Fruit fly (Drosophila melanogaster) whole organism, embryonic: ENCODE data around the gene tho2.

Experiments used
- Adf1 ChIP-seq: fragments of 200-800 bp; sonication (Bioruptor generic); IDR thresholded peaks from 2 replicates; pipeline ENCODE4 v1.3.6; 2022; ENCODE audit warnings: missing biosample characterization, missing genetic modification characterization
- Bdp1 ChIP-seq: fragments of 200-800 bp; sonication (Bioruptor generic); optimal IDR thresholded peaks from 3 replicates; lab custom pipeline; 2016; ENCODE audit warnings: missing biosample characterization, missing genetic modification characterization
- CG10209 ChIP-seq: fragments of 200-800 bp; sonication (Bioruptor generic); optimal IDR thresholded peaks from 3 replicates; lab custom pipeline; 2017; ENCODE audit warnings: missing biosample characterization, mild to moderate bottlenecking, missing genetic modification characterization, missing genetic modification reagents
- CG10267 ChIP-seq: fragments of 200-800 bp; sonication (Bioruptor generic); optimal IDR thresholded peaks from 2 replicates; lab custom pipeline; 2018; ENCODE audit warnings: missing biosample characterization, mild to moderate bottlenecking, missing genetic modification characterization, moderate library complexity
- CG10959 ChIP-seq: fragments of 200-800 bp; sonication (Bioruptor generic); IDR thresholded peaks from 2 replicates; pipeline ENCODE4 v1.3.6; 2022; ENCODE audit warnings: missing biosample characterization, missing genetic modification characterization
- CG11695 ChIP-seq: fragments of 200-800 bp; sonication (Bioruptor generic); IDR thresholded peaks from 3 replicates; pipeline ENCODE4 v1.3.6; 2022; ENCODE audit warnings: missing biosample characterization, missing genetic modification characterization
- CG12391 ChIP-seq: fragments of 200-800 bp; sonication (Bioruptor generic); optimal IDR thresholded peaks from 3 replicates; lab custom pipeline; 2018; ENCODE audit warnings: missing biosample characterization, mild to moderate bottlenecking, missing genetic modification characterization, moderate library complexity
- CG12659 ChIP-seq: fragments of 200-800 bp; sonication (Bioruptor generic); optimal IDR thresholded peaks from 3 replicates; lab custom pipeline; 2017; ENCODE audit warnings: mild to moderate bottlenecking, missing biosample characterization, missing genetic modification reagents, missing genetic modification characterization
- CG12942 ChIP-seq: fragments of 200-800 bp; sonication (Bioruptor generic); optimal IDR thresholded peaks from 3 replicates; lab custom pipeline; 2016; ENCODE audit warnings: missing biosample characterization, missing genetic modification characterization
- CG13894 ChIP-seq: fragments of 200-800 bp; sonication (Bioruptor generic); optimal IDR thresholded peaks from 3 replicates; lab custom pipeline; 2018; ENCODE audit warnings: missing biosample characterization, mild to moderate bottlenecking, missing genetic modification characterization, moderate library complexity
- CG14710 ChIP-seq: fragments of 200-800 bp; sonication (Bioruptor generic); optimal IDR thresholded peaks from 3 replicates; lab custom pipeline; 2019; ENCODE audit warnings: missing biosample characterization, mild to moderate bottlenecking, missing genetic modification characterization, moderate library complexity
- CG14860 ChIP-seq: fragments of 200-800 bp; sonication (Bioruptor generic); IDR thresholded peaks from 3 replicates; pipeline ENCODE4 v1.3.6; 2022; ENCODE audit warnings: missing biosample characterization, missing genetic modification characterization; ENCODE audit not compliant: partially characterized antibody
- CG1603 ChIP-seq: fragments of 200-800 bp; sonication (Bioruptor generic); optimal IDR thresholded peaks from 2 replicates; lab custom pipeline; 2019; ENCODE audit warnings: missing biosample characterization, mild to moderate bottlenecking, missing genetic modification characterization, moderate library complexity
- CG16863 ChIP-seq: fragments of 200-800 bp; sonication (Bioruptor generic); optimal IDR thresholded peaks from 3 replicates; lab custom pipeline; 2016; ENCODE audit warnings: missing biosample characterization, missing genetic modification characterization
- CG17802 ChIP-seq: fragments of 200-800 bp; sonication (Bioruptor generic); optimal IDR thresholded peaks from 2 replicates; lab custom pipeline; 2018; ENCODE audit warnings: missing biosample characterization, mild to moderate bottlenecking, missing genetic modification characterization, moderate library complexity
- CG18476 ChIP-seq: fragments of 200-800 bp; sonication (Bioruptor generic); optimal IDR thresholded peaks from 2 replicates; lab custom pipeline; 2016; ENCODE audit warnings: missing biosample characterization, mild to moderate bottlenecking, missing genetic modification characterization
- CG30403 ChIP-seq: fragments of 200-800 bp; sonication (Bioruptor generic); optimal IDR thresholded peaks from 3 replicates; lab custom pipeline; 2016; ENCODE audit warnings: missing biosample characterization, missing genetic modification characterization
- CG32772 ChIP-seq: fragments of 200-800 bp; sonication (Bioruptor generic); IDR thresholded peaks from 2 replicates; pipeline ENCODE4 v1.3.6; 2022; ENCODE audit warnings: missing biosample characterization, missing genetic modification characterization
- CG4617 ChIP-seq: fragments of 200-800 bp; sonication (Bioruptor generic); optimal IDR thresholded peaks from 3 replicates; lab custom pipeline; 2016; ENCODE audit warnings: missing biosample characterization, missing genetic modification characterization, borderline replicate concordance
- CG7963 ChIP-seq: fragments of 200-800 bp; sonication (Bioruptor generic); IDR thresholded peaks from 3 replicates; pipeline ENCODE4 v1.3.6; 2022; ENCODE audit warnings: missing biosample characterization, missing genetic modification characterization; ENCODE audit not compliant: partially characterized antibody
- CG9727 ChIP-seq: fragments of 200-800 bp; sonication (Bioruptor generic); optimal IDR thresholded peaks from 3 replicates; lab custom pipeline; 2017; ENCODE audit warnings: missing biosample characterization, mild to moderate bottlenecking, missing genetic modification characterization
- Dref ChIP-seq: fragments of 200-800 bp; sonication (Bioruptor generic); IDR thresholded peaks from 2 replicates; pipeline ENCODE4 v1.3.6; 2022; ENCODE audit warnings: missing biosample characterization, missing genetic modification characterization
- Elba2 ChIP-seq: fragments of 200-800 bp; sonication (Bioruptor generic); optimal IDR thresholded peaks from 3 replicates; lab custom pipeline; 2016; ENCODE audit warnings: missing biosample characterization, missing genetic modification characterization
- Gsc ChIP-seq: fragments of 200-800 bp; sonication (Bioruptor generic); IDR thresholded peaks from 2 replicates; pipeline ENCODE4 v1.3.6; 2022; ENCODE audit warnings: missing biosample characterization, missing genetic modification characterization
- HHEX ChIP-seq: fragments of 200-800 bp; sonication (Bioruptor generic); optimal IDR thresholded peaks from 3 replicates; lab custom pipeline; 2017; ENCODE audit warnings: missing biosample characterization, mild to moderate bottlenecking, missing genetic modification characterization, missing genetic modification reagents
- Kr ChIP-seq: fragments of 200-800 bp; sonication (Bioruptor generic); optimal IDR thresholded peaks from 2 replicates; lab custom pipeline; 2017; ENCODE audit warnings: missing biosample characterization, mild to moderate bottlenecking, missing genetic modification characterization
- Mad ChIP-seq: fragments of 200-800 bp; sonication (Bioruptor generic); optimal IDR thresholded peaks from 2 replicates; lab custom pipeline; 2016; ENCODE audit warnings: missing biosample characterization, missing genetic modification characterization
- Ravus ChIP-seq: fragments of 200-800 bp; sonication (Bioruptor generic); IDR thresholded peaks from 2 replicates; pipeline ENCODE4 v1.3.6; 2022; ENCODE audit warnings: missing biosample characterization, missing genetic modification characterization
- Rfx ChIP-seq: fragments of 200-800 bp; sonication (Bioruptor generic); IDR thresholded peaks from 2 replicates; pipeline ENCODE4 v1.3.6; 2022; ENCODE audit warnings: missing biosample characterization, missing genetic modification characterization
- Ssrp ChIP-seq: fragments of 200-800 bp; sonication (Bioruptor generic); optimal IDR thresholded peaks from 2 replicates; lab custom pipeline; 2018; ENCODE audit warnings: missing biosample characterization, mild to moderate bottlenecking, missing genetic modification characterization, moderate library complexity
- aop ChIP-seq: fragments of 200-800 bp; sonication (Bioruptor generic); IDR thresholded peaks from 2 replicates; pipeline ENCODE4 v1.3.6; 2022; ENCODE audit warnings: missing biosample characterization, missing genetic modification characterization
- ase ChIP-seq: fragments of 200-800 bp; sonication (Bioruptor generic); IDR thresholded peaks from 3 replicates; pipeline ENCODE4 v1.3.6; 2022; ENCODE audit warnings: missing biosample characterization, missing genetic modification characterization
- bsh ChIP-seq, 2 experiments: fragments of 200-800 bp; sonication (Bioruptor generic); optimal IDR thresholded peaks; 2 replicates each; lab custom pipeline; 2017 to 2018; ENCODE audit warnings: mild to moderate bottlenecking in 2 of 2, missing biosample characterization in 2 of 2, missing genetic modification characterization in 2 of 2, moderate library complexity in 1 of 2
- dmrt11E ChIP-seq: fragments of 200-800 bp; sonication (Bioruptor generic); optimal IDR thresholded peaks from 3 replicates; lab custom pipeline; 2018; ENCODE audit warnings: missing biosample characterization, mild to moderate bottlenecking, missing genetic modification characterization, moderate library complexity
- eyg ChIP-seq: fragments of 200-800 bp; sonication (Bioruptor generic); optimal IDR thresholded peaks from 3 replicates; lab custom pipeline; 2016; ENCODE audit warnings: missing biosample characterization, missing genetic modification characterization
- fd96Cb ChIP-seq: fragments of 200-800 bp; sonication (Bioruptor generic); optimal IDR thresholded peaks from 2 replicates; lab custom pipeline; 2018; ENCODE audit warnings: missing biosample characterization, mild to moderate bottlenecking, missing genetic modification characterization, moderate library complexity
- gce ChIP-seq: fragments of 200-800 bp; sonication (Bioruptor generic); IDR thresholded peaks from 3 replicates; pipeline ENCODE4 v1.3.6; 2022; ENCODE audit warnings: missing biosample characterization, missing genetic modification characterization
- jumu ChIP-seq: fragments of 200-800 bp; sonication (Bioruptor generic); optimal IDR thresholded peaks from 3 replicates; lab custom pipeline; 2016; ENCODE audit warnings: missing biosample characterization, missing genetic modification characterization
- lola ChIP-seq, 3 experiments: fragments of >200 bp in 2 of 3; fragments of 200-800 bp in 1 of 3; sonication (Bioruptor generic) in 1 of 3; optimal IDR thresholded peaks; 2 replicates each; lab custom pipeline; 2017 to 2019; ENCODE audit warnings: missing biosample characterization in 3 of 3, missing genetic modification characterization in 3 of 3, mild to moderate bottlenecking in 1 of 3, moderate library complexity in 1 of 3
- lov ChIP-seq, 2 experiments: fragments of 200-800 bp in 1 of 2; fragments of >200 bp in 1 of 2; sonication (Bioruptor generic) in 1 of 2; IDR thresholded peaks in 1 of 2; optimal IDR thresholded peaks in 1 of 2; 2 replicates in 1 of 2; 3 replicates in 1 of 2; pipeline versions ENCODE4 v1.3.6 to Lab custom; 2017 to 2022; ENCODE audit warnings: missing biosample characterization in 1 of 2, missing genetic modification characterization in 1 of 2
- mam ChIP-seq: fragments of 200-800 bp; sonication (Bioruptor generic); optimal IDR thresholded peaks from 3 replicates; lab custom pipeline; 2016; ENCODE audit warnings: missing biosample characterization, missing genetic modification characterization
- onecut ChIP-seq: fragments of 200-800 bp; sonication (Bioruptor generic); IDR thresholded peaks from 2 replicates; pipeline ENCODE4 v1.3.6; 2022; ENCODE audit warnings: missing biosample characterization, missing genetic modification characterization
- p53 ChIP-seq: fragments of 200-800 bp; sonication (Bioruptor generic); optimal IDR thresholded peaks from 2 replicates; lab custom pipeline; 2016; ENCODE audit warnings: missing biosample characterization, missing genetic modification characterization
- pan ChIP-seq, 4 experiments: fragments of >200 bp in 3 of 4; fragments of 200-800 bp in 1 of 4; sonication (Bioruptor generic) in 1 of 4; optimal IDR thresholded peaks in 3 of 4; IDR thresholded peaks in 1 of 4; 2 replicates each; pipeline versions ENCODE4 v1.3.6 to Lab custom; 2017 to 2022; ENCODE audit warnings: missing biosample characterization in 2 of 4, missing genetic modification characterization in 2 of 4, mixed read lengths in 1 of 4
- salm ChIP-seq: fragments of 200-800 bp; sonication (Bioruptor generic); optimal IDR thresholded peaks from 2 replicates; lab custom pipeline; 2018; ENCODE audit warnings: missing biosample characterization, mild to moderate bottlenecking, missing genetic modification characterization
- slbo ChIP-seq: fragments of 200-800 bp; sonication (Bioruptor generic); IDR thresholded peaks from 2 replicates; pipeline ENCODE4 v1.3.6; 2022; ENCODE audit warnings: missing biosample characterization, missing genetic modification characterization
- tx ChIP-seq: fragments of 200-800 bp; sonication (Bioruptor generic); optimal IDR thresholded peaks from 2 replicates; lab custom pipeline; 2016; ENCODE audit warnings: missing biosample characterization, missing genetic modification characterization
- usp ChIP-seq: fragments of >200 bp; optimal IDR thresholded peaks from 2 replicates; lab custom pipeline; 2017; ENCODE audit warnings: missing biosample characterization, missing genetic modification characterization

The tho2 gene

dm6 chr2L:2182735-2183340 is 37.9 kb upstream of the tho2 start (continued):
- peak; percentile 92 for TF ChIP-seq CG1603 (tag; lab: Kevin White, UChicago)
- TF ChIP-seq HHEX (GFP tag; lab: Kevin White, UChicago), result no peak
- peak; percentile 49; the same call in 1 of the 2 replicates for TF ChIP-seq CG32772 (GFP tag; lab: Robert Waterston, UW)
- peak; percentile 65 for TF ChIP-seq aop (GFP tag; lab: Robert Waterston, UW)
- TF ChIP-seq Rfx, result no peak
- peak; percentile 31 for TF ChIP-seq CG4617 (GFP tag; lab: Kevin White, UChicago)
- peak; percentile 40 for TF ChIP-seq Bdp1 (GFP tag; lab: Kevin White, UChicago)
- peak; percentile 12 for TF ChIP-seq CG18476 (GFP tag; lab: Kevin White, UChicago)
- TF ChIP-seq Elba2 (GFP tag; lab: Kevin White, UChicago), result peak; percentile 56
- TF ChIP-seq CG12391 (tag; lab: Kevin White, UChicago), result peak; percentile 77
- TF ChIP-seq bsh (GFP tag; optimal IDR thresholded peaks at IDR 0.05; lab: Kevin White, UChicago), result peak; percentile 68 to 90
- peak; percentile 61 for TF ChIP-seq Ssrp (tag; lab: Kevin White, UChicago)
- no peak for TF ChIP-seq gce (GFP tag; lab: Robert Waterston, UW)
- TF ChIP-seq tx, result peak; percentile 37
- peak in 1 of 3 experiments; percentile 92 for TF ChIP-seq lola (GFP tag; optimal IDR thresholded peaks at IDR 0.05; lab: Kevin White, UChicago)
- no peak for TF ChIP-seq CG14860 (GFP tag; lab: Robert Waterston, UW)
- TF ChIP-seq Ravus (GFP tag; lab: Robert Waterston, UW), result no peak
- TF ChIP-seq salm, result no peak
- no peak for TF ChIP-seq mam (GFP tag; lab: Kevin White, UChicago)
- TF ChIP-seq jumu, result peak; percentile 75
- TF ChIP-seq CG10267 (tag; lab: Kevin White, UChicago), result peak; percentile 83
- TF ChIP-seq Dref, result no peak
- peak; percentile 21 for TF ChIP-seq CG30403 (GFP tag; lab: Kevin White, UChicago)
- no peak for TF ChIP-seq CG12659 (GFP tag; lab: Kevin White, UChicago)
- peak; percentile 59 for TF ChIP-seq CG16863 (GFP tag; lab: Kevin White, UChicago)
- TF ChIP-seq fd96Cb (tag; lab: Kevin White, UChicago), result peak; percentile 71
- peak; percentile 63 for TF ChIP-seq onecut (GFP tag; lab: Robert Waterston, UW)
- peak; percentile 97 for TF ChIP-seq dmrt11E (tag; lab: Kevin White, UChicago)
- no peak for TF ChIP-seq eyg
- peak; percentile 92 for TF ChIP-seq CG9727 (GFP tag; lab: Kevin White, UChicago)
- TF ChIP-seq CG14710 (tag; lab: Kevin White, UChicago), result peak; percentile 84
- no peak for TF ChIP-seq CG17802 (tag; lab: Kevin White, UChicago)
- TF ChIP-seq lov (optimal IDR thresholded peaks at IDR 0.05; lab: Kevin White, UChicago), result no peak
- peak; percentile 73; the same call in 1 of the 3 replicates for TF ChIP-seq lov (GFP tag; IDR thresholded peaks at IDR 0.05; lab: Robert Waterston, UW)
- TF ChIP-seq CG10209 (GFP tag; lab: Kevin White, UChicago), result peak; percentile 54
- TF ChIP-seq CG7963 (GFP tag; lab: Robert Waterston, UW), result no peak
- no peak for TF ChIP-seq usp (GFP tag; lab: Kevin White, UChicago)
- peak; percentile 95 for TF ChIP-seq CG10959 (GFP tag; lab: Robert Waterston, UW)
- TF ChIP-seq CG13894 (tag; lab: Kevin White, UChicago), result no peak
- TF ChIP-seq pan (optimal IDR thresholded peaks at IDR 0.05; lab: Kevin White, UChicago), result no peak
- peak in 1 of 2 experiments; percentile 16 for TF ChIP-seq pan (GFP tag; optimal IDR thresholded peaks at IDR 0.05 in 1 of 2, IDR thresholded peaks at IDR 0.05 in 1 of 2)
- TF ChIP-seq p53 (GFP tag; lab: Kevin White, UChicago), result peak; percentile 32
- TF ChIP-seq CG11695, result peak; percentile 56; the same call in 2 of the 3 replicates
- TF ChIP-seq Gsc (GFP tag; lab: Robert Waterston, UW), result no peak
- TF ChIP-seq Kr (GFP tag; lab: Kevin White, UChicago), result no peak
- TF ChIP-seq slbo (GFP tag; lab: Robert Waterston, UW), result no peak
- TF ChIP-seq Mad (GFP tag; lab: Kevin White, UChicago), result peak; percentile 22
- TF ChIP-seq CG12942 (GFP tag; lab: Kevin White, UChicago), result no peak
- no peak for TF ChIP-seq Adf1
- no peak; the same call in 2 of the 3 replicates for TF ChIP-seq ase
